Fruit fly (Drosophila melanogaster) whole organism, embryonic: ENCODE measurements around the gene CG34325.
A peak's percentile ranks its signal among the peaks of the same experiment; 100 is the strongest.

Experiments used
- B-H1 ChIP-seq: fragments of 200-800 bp; sonication (Bioruptor generic); IDR thresholded peaks from 3 replicates; pipeline ENCODE4 v1.3.6; 2022; ENCODE audit warnings: missing biosample characterization, missing genetic modification characterization
- CG10274 ChIP-seq: fragments of 200-800 bp; sonication (Bioruptor generic); optimal IDR thresholded peaks from 3 replicates; lab custom pipeline; 2017; ENCODE audit warnings: missing biosample characterization, mild to moderate bottlenecking, missing genetic modification characterization
- CG11504 ChIP-seq: fragments of 200-800 bp; sonication (Bioruptor generic); optimal IDR thresholded peaks from 3 replicates; lab custom pipeline; 2019; ENCODE audit warnings: missing biosample characterization, mild to moderate bottlenecking, missing genetic modification characterization, moderate library complexity
- CG12236 ChIP-seq: fragments of 200-800 bp; sonication (Bioruptor generic); optimal IDR thresholded peaks from 2 replicates; lab custom pipeline; 2016; ENCODE audit warnings: missing biosample characterization, missing genetic modification characterization
- CG12299 ChIP-seq: fragments of 200-800 bp; sonication (Bioruptor generic); optimal IDR thresholded peaks from 2 replicates; lab custom pipeline; 2018; ENCODE audit warnings: missing biosample characterization, mild to moderate bottlenecking, missing genetic modification characterization
- CG14667 ChIP-seq: fragments of 200-800 bp; sonication (Bioruptor generic); IDR thresholded peaks from 2 replicates; pipeline ENCODE4 v1.3.6; 2022; ENCODE audit warnings: missing biosample characterization, missing genetic modification characterization
- CG15073 ChIP-seq: fragments of 200-800 bp; sonication (Bioruptor generic); optimal IDR thresholded peaks from 2 replicates; lab custom pipeline; 2016; ENCODE audit warnings: missing biosample characterization, missing genetic modification characterization
- CG1603 ChIP-seq: fragments of 200-800 bp; sonication (Bioruptor generic); optimal IDR thresholded peaks from 2 replicates; lab custom pipeline; 2019; ENCODE audit warnings: missing biosample characterization, mild to moderate bottlenecking, missing genetic modification characterization, moderate library complexity
- CG1647 ChIP-seq: fragments of 200-800 bp; sonication (Bioruptor generic); optimal IDR thresholded peaks from 3 replicates; lab custom pipeline; 2016; ENCODE audit warnings: missing biosample characterization, missing genetic modification characterization
- CG17802 ChIP-seq: fragments of 200-800 bp; sonication (Bioruptor generic); optimal IDR thresholded peaks from 2 replicates; lab custom pipeline; 2018; ENCODE audit warnings: missing biosample characterization, mild to moderate bottlenecking, missing genetic modification characterization, moderate library complexity
- CG18011 ChIP-seq: fragments of 200-800 bp; sonication (Bioruptor generic); optimal IDR thresholded peaks from 2 replicates; lab custom pipeline; 2017; ENCODE audit warnings: missing biosample characterization, missing genetic modification characterization, mild to moderate bottlenecking, moderate library complexity, missing genotype
- CG1832 ChIP-seq: fragments of 200-800 bp; sonication (Bioruptor generic); optimal IDR thresholded peaks from 2 replicates; lab custom pipeline; 2017; ENCODE audit warnings: missing biosample characterization, mild to moderate bottlenecking, missing genetic modification characterization, inconsistent platforms
- CG2120 ChIP-seq: fragments of 200-800 bp; sonication (Bioruptor generic); optimal IDR thresholded peaks from 3 replicates; lab custom pipeline; 2016; ENCODE audit warnings: missing biosample characterization, missing genetic modification characterization
- CG2199 ChIP-seq: fragments of 200-800 bp; sonication (Bioruptor generic); IDR thresholded peaks from 3 replicates; pipeline ENCODE4 v1.3.6; 2022; ENCODE audit warnings: missing biosample characterization, missing genetic modification characterization
- CG3065 ChIP-seq: fragments of 200-800 bp; sonication (Bioruptor generic); optimal IDR thresholded peaks from 2 replicates; lab custom pipeline; 2016; ENCODE audit warnings: missing biosample characterization, missing genetic modification characterization
- CG3163 ChIP-seq: fragments of 200-800 bp; sonication (Bioruptor generic); optimal IDR thresholded peaks from 3 replicates; lab custom pipeline; 2016; ENCODE audit warnings: missing biosample characterization, missing genetic modification characterization
- CG34376 ChIP-seq: fragments of 200-800 bp; sonication (Bioruptor generic); optimal IDR thresholded peaks from 2 replicates; lab custom pipeline; 2018; ENCODE audit warnings: missing biosample characterization, mild to moderate bottlenecking, missing genetic modification characterization
- CG7786 ChIP-seq: fragments of 200-800 bp; sonication (Bioruptor generic); optimal IDR thresholded peaks from 2 replicates; lab custom pipeline; 2016; ENCODE audit warnings: missing biosample characterization, missing genetic modification characterization
- CG8281 ChIP-seq: fragments of 200-800 bp; sonication (Bioruptor generic); optimal IDR thresholded peaks from 2 replicates; lab custom pipeline; 2018; ENCODE audit warnings: missing biosample characterization, mild to moderate bottlenecking, missing genetic modification characterization, moderate library complexity
- CG8388 ChIP-seq: fragments of 200-800 bp; sonication (Bioruptor generic); optimal IDR thresholded peaks from 2 replicates; lab custom pipeline; 2019; ENCODE audit warnings: missing biosample characterization, mild to moderate bottlenecking, missing genetic modification characterization, moderate library complexity
- CG8924 ChIP-seq: fragments of 200-800 bp; optimal IDR thresholded peaks from 3 replicates; lab custom pipeline; 2019; ENCODE audit warnings: missing biosample characterization, mild to moderate bottlenecking, missing genetic modification characterization, moderate library complexity
- CG9727 ChIP-seq: fragments of 200-800 bp; sonication (Bioruptor generic); optimal IDR thresholded peaks from 3 replicates; lab custom pipeline; 2017; ENCODE audit warnings: missing biosample characterization, mild to moderate bottlenecking, missing genetic modification characterization
- CG9817 ChIP-seq: fragments of 200-800 bp; sonication (Bioruptor generic); optimal IDR thresholded peaks from 2 replicates; lab custom pipeline; 2018; ENCODE audit warnings: missing biosample characterization, mild to moderate bottlenecking, missing genetic modification characterization, moderate library complexity
- CG9932 ChIP-seq: fragments of 200-800 bp; sonication (Bioruptor generic); IDR thresholded peaks from 2 replicates; pipeline ENCODE4 v1.3.6; 2022; ENCODE audit warnings: missing biosample characterization, missing genetic modification characterization
- CrebB ChIP-seq: fragments of 200-800 bp; sonication (Bioruptor generic); optimal IDR thresholded peaks from 3 replicates; lab custom pipeline; 2018; ENCODE audit warnings: missing biosample characterization, mild to moderate bottlenecking, missing genetic modification characterization
- Dp ChIP-seq: fragments of 200-800 bp; sonication (Bioruptor generic); optimal IDR thresholded peaks from 2 replicates; lab custom pipeline; 2018; ENCODE audit warnings: missing biosample characterization, mild to moderate bottlenecking, missing genetic modification characterization, moderate library complexity
- Hey ChIP-seq: fragments of 200-800 bp; sonication (Bioruptor generic); optimal IDR thresholded peaks from 3 replicates; lab custom pipeline; 2018; ENCODE audit warnings: missing biosample characterization, mild to moderate bottlenecking, missing genetic modification characterization
- Hmr ChIP-seq: fragments of 200-800 bp; sonication (Bioruptor generic); optimal IDR thresholded peaks from 3 replicates; lab custom pipeline; 2017; ENCODE audit warnings: mild to moderate bottlenecking, missing biosample characterization, missing genetic modification reagents, missing genetic modification characterization
- Mes4 ChIP-seq: fragments of 200-800 bp; sonication (Bioruptor generic); optimal IDR thresholded peaks from 2 replicates; lab custom pipeline; 2016; ENCODE audit warnings: missing biosample characterization, missing genetic modification characterization
- Rfx ChIP-seq: fragments of 200-800 bp; sonication (Bioruptor generic); IDR thresholded peaks from 2 replicates; pipeline ENCODE4 v1.3.6; 2022; ENCODE audit warnings: missing biosample characterization, missing genetic modification characterization
- ab ChIP-seq: fragments of 200-800 bp; sonication (Bioruptor generic); optimal IDR thresholded peaks from 2 replicates; lab custom pipeline; 2016; ENCODE audit warnings: missing biosample characterization, missing genetic modification characterization
- az2 ChIP-seq: fragments of 200-800 bp; sonication (Bioruptor generic); optimal IDR thresholded peaks from 3 replicates; lab custom pipeline; 2016; ENCODE audit warnings: missing biosample characterization, missing genetic modification characterization
- crc ChIP-seq: fragments of 200-800 bp; sonication (Bioruptor generic); optimal IDR thresholded peaks from 2 replicates; lab custom pipeline; 2016; ENCODE audit warnings: missing biosample characterization, missing genetic modification characterization
- gcm ChIP-seq: fragments of 200-800 bp; sonication (Bioruptor generic); optimal IDR thresholded peaks from 2 replicates; lab custom pipeline; 2019; ENCODE audit warnings: missing biosample characterization, mild to moderate bottlenecking, missing genetic modification characterization, moderate library complexity
- gem ChIP-seq: fragments of 200-800 bp; sonication (Bioruptor generic); optimal IDR thresholded peaks from 2 replicates; lab custom pipeline; 2019; ENCODE audit warnings: missing biosample characterization, mild to moderate bottlenecking, missing genetic modification characterization, moderate library complexity
- gro ChIP-seq: fragments of 200-800 bp; sonication (Bioruptor generic); optimal IDR thresholded peaks from 2 replicates; lab custom pipeline; 2016; ENCODE audit warnings: missing biosample characterization, missing genetic modification characterization
- gsb ChIP-seq: fragments of 200-800 bp; sonication (Bioruptor generic); IDR thresholded peaks from 2 replicates; pipeline ENCODE4 v1.3.6; 2022; ENCODE audit warnings: missing biosample characterization, missing genetic modification characterization
- hbn ChIP-seq: fragments of 200-800 bp; sonication (Bioruptor generic); IDR thresholded peaks from 2 replicates; pipeline ENCODE4 v1.3.6; 2022; ENCODE audit warnings: missing biosample characterization, missing genetic modification characterization; ENCODE audit not compliant: partially characterized antibody
- pan ChIP-seq, 4 experiments: fragments of >200 bp in 3 of 4; fragments of 200-800 bp in 1 of 4; sonication (Bioruptor generic) in 1 of 4; optimal IDR thresholded peaks in 3 of 4; IDR thresholded peaks in 1 of 4; 2 replicates each; pipeline versions ENCODE4 v1.3.6 to Lab custom; 2017 to 2022; ENCODE audit warnings: missing biosample characterization in 2 of 4, missing genetic modification characterization in 2 of 4, mixed read lengths in 1 of 4
- pfk ChIP-seq: fragments of 200-800 bp; sonication (Bioruptor generic); optimal IDR thresholded peaks from 2 replicates; lab custom pipeline; 2018; ENCODE audit warnings: missing biosample characterization, mild to moderate bottlenecking, missing genetic modification characterization, moderate library complexity
- psq ChIP-seq: fragments of 200-800 bp; sonication (Bioruptor generic); optimal IDR thresholded peaks from 2 replicates; lab custom pipeline; 2017; ENCODE audit warnings: missing biosample characterization, missing genetic modification characterization
- sens ChIP-seq: fragments of 200-800 bp; sonication (Bioruptor generic); peaks from one replicate; lab custom pipeline; 2016; ENCODE audit warnings: missing biosample characterization, missing genetic modification characterization
- sna ChIP-seq: fragments of 200-800 bp; sonication (Bioruptor generic); IDR thresholded peaks from 2 replicates; pipeline ENCODE4 v1.3.6; 2022; ENCODE audit warnings: missing biosample characterization, missing genetic modification characterization; ENCODE audit not compliant: partially characterized antibody
- sug ChIP-seq: fragments of 200-800 bp; optimal IDR thresholded peaks from 2 replicates; lab custom pipeline; 2019; ENCODE audit warnings: missing biosample characterization, mild to moderate bottlenecking, missing genetic modification characterization, moderate library complexity
- tap ChIP-seq: fragments of 200-800 bp; optimal IDR thresholded peaks from 3 replicates; lab custom pipeline; 2019; ENCODE audit warnings: missing biosample characterization, mild to moderate bottlenecking, missing genetic modification characterization, moderate library complexity
- trem ChIP-seq: fragments of 200-800 bp; optimal IDR thresholded peaks from 3 replicates; lab custom pipeline; 2019; ENCODE audit warnings: missing biosample characterization, mild to moderate bottlenecking, missing genetic modification characterization, moderate library complexity
- vfl ChIP-seq: fragments of 200-800 bp; sonication (Bioruptor generic); optimal IDR thresholded peaks from 2 replicates; lab custom pipeline; 2016; ENCODE audit warnings: missing biosample characterization, missing genetic modification characterization
- yki ChIP-seq: fragments of >200 bp; optimal IDR thresholded peaks from 3 replicates; lab custom pipeline; 2018

Gene CG34325

dm6 chrX:16670691-16671481 lies 50.3 kb downstream of the CG34325 start (continued):
- TF ChIP-seq sna (no peak), Hey (tag; lab: Kevin White, UChicago) (no peak), CG10274 (GFP tag; lab: Kevin White, UChicago) (no peak), CrebB (tag; lab: Kevin White, UChicago) (peak; percentile 15), gem (tag; lab: Kevin White, UChicago) (peak; percentile 65), CG9932 (GFP tag; lab: Robert Waterston, UW) (peak; percentile 33; the same call in 1 of the 2 replicates), sens (GFP tag; lab: Kevin White, UChicago) (peak; percentile 60), CG11504 (tag; lab: Kevin White, UChicago) (peak; percentile 47), sug (tag; lab: Kevin White, UChicago) (peak; percentile 38), CG7786 (GFP tag; lab: Kevin White, UChicago) (peak; percentile 0), CG2120 (GFP tag; lab: Kevin White, UChicago) (peak; percentile 72), CG1603 (peak; percentile 56), CG14667 (GFP tag; lab: Robert Waterston, UW) (0 out of 2 replicates have a peak, but pooled peaks have one; percentile 17), Hmr (GFP tag; lab: Kevin White, UChicago) (peak; percentile 21), CG8388 (GFP tag; lab: Kevin White, UChicago) (no peak), CG18011 (GFP tag; lab: Kevin White, UChicago) (no peak), CG3163 (GFP tag; lab: Kevin White, UChicago) (no peak), Rfx (GFP tag; lab: Robert Waterston, UW) (peak; percentile 54; the same call in 1 of the 2 replicates), vfl (GFP tag; lab: Kevin White, UChicago) (no peak)

- no peak for TF ChIP-seq CG1647 (GFP tag; lab: Kevin White, UChicago)
- no peak for TF ChIP-seq hbn (GFP tag; lab: Robert Waterston, UW)
- no peak for TF ChIP-seq ab (GFP tag; lab: Kevin White, UChicago)
- TF ChIP-seq gcm (GFP tag; lab: Kevin White, UChicago): no peak
- TF ChIP-seq CG34376 (GFP tag; lab: Kevin White, UChicago): no peak
- TF ChIP-seq CG9727 (GFP tag; lab: Kevin White, UChicago): no peak
- peak; percentile 13 for TF ChIP-seq az2 (GFP tag; lab: Kevin White, UChicago)
- no peak for TF ChIP-seq CG2199 (GFP tag; lab: Robert Waterston, UW)
- no peak for TF ChIP-seq CG15073 (GFP tag; lab: Kevin White, UChicago)
- no peak for TF ChIP-seq CG1603
- no peak for TF ChIP-seq psq (GFP tag; lab: Kevin White, UChicago)
- TF ChIP-seq pfk: no peak
- TF ChIP-seq Mes4 (GFP tag; lab: Kevin White, UChicago): no peak
- TF ChIP-seq CG17802 (tag; lab: Kevin White, UChicago): no peak
- no peak for TF ChIP-seq yki (lab: Kevin White, UChicago)
- TF ChIP-seq CG3163 (GFP tag; lab: Kevin White, UChicago): no peak
- TF ChIP-seq gro (GFP tag; lab: Kevin White, UChicago): no peak
- no peak for TF ChIP-seq CG8281 (tag; lab: Kevin White, UChicago)
- no peak for TF ChIP-seq CG8924 (tag; lab: Kevin White, UChicago)
- TF ChIP-seq crc (GFP tag; lab: Kevin White, UChicago): no peak
- TF ChIP-seq gsb (GFP tag; lab: Robert Waterston, UW): no peak
- TF ChIP-seq CG9817 (tag; lab: Kevin White, UChicago): no peak
- no peak for TF ChIP-seq CG12299 (tag; lab: Kevin White, UChicago)
- no peak for TF ChIP-seq pan (optimal IDR thresholded peaks at IDR 0.05; lab: Kevin White, UChicago)
- no peak for TF ChIP-seq pan (GFP tag; optimal IDR thresholded peaks at IDR 0.05 in 1 of 2, IDR thresholded peaks at IDR 0.05 in 1 of 2)
- no peak for TF ChIP-seq CG1832 (GFP tag; lab: Kevin White, UChicago)
- no peak for TF ChIP-seq trem (tag; lab: Kevin White, UChicago)
- no peak for TF ChIP-seq tap
- no peak for TF ChIP-seq CG12236 (GFP tag; lab: Kevin White, UChicago)
- TF ChIP-seq Dp: no peak
- TF ChIP-seq CG3065 (GFP tag; lab: Kevin White, UChicago): no peak
- TF ChIP-seq B-H1: no peak
These were observed 50.9 kb downstream of the CG34325 start for dm6 chrX:16670262-16670661.
